Worm (Caenorhabditis elegans) whole organism, L4/young adult: Measurements from ENCODE around the gene pdf-2.

ENCODE experiments used
- W03F9.2 ChIP-seq: fragments of 150-350 bp; optimal IDR thresholded peaks from 2 replicates; lab custom pipeline; 2014; ENCODE audit warnings: missing biosample characterization, missing genetic modification characterization
- dao-5 ChIP-seq: sonication (generic microtip); optimal IDR thresholded peaks from 2 replicates; lab custom pipeline; 2016; ENCODE audit warnings: missing genotype, missing genetic modification characterization, moderate library complexity, missing compliant biosample characterization
- him-1 ChIP-seq: sonication (generic microtip); optimal IDR thresholded peaks from 2 replicates; lab custom pipeline; 2016; ENCODE audit warnings: missing genotype, missing genetic modification reagents, missing genetic modification characterization, missing compliant biosample characterization

ce11 chrX:2150006-2150405, 13.2 kb upstream of the pdf-2 start, which contains the start of gene npax-2:
- TF ChIP-seq dao-5 (tag; lab: Kevin White, UChicago) (no peak), him-1 (tag; lab: Kevin White, UChicago) (no peak), W03F9.2 (tag; lab: Kevin White, UChicago) (no peak)
